Worm (Caenorhabditis elegans) whole organism, mixed stage, embryonic: ENCODE measurements around the gene srh-170.

Experiments
- M03D4.4 ChIP-seq: sonication (generic microtip); optimal IDR thresholded peaks from 2 replicates; lab custom pipeline; 2017; ENCODE audit warnings: mild to moderate bottlenecking, missing genetic modification characterization, missing compliant biosample characterization
- blmp-1 ChIP-seq: fragments of 150-350 bp; optimal IDR thresholded peaks from 2 replicates; lab custom pipeline; 2014; ENCODE audit warnings: missing biosample characterization, missing genetic modification characterization
- ceh-39 ChIP-seq: fragments of 150-350 bp; optimal IDR thresholded peaks from 2 replicates; lab custom pipeline; 2014; ENCODE audit warnings: missing biosample characterization, missing genetic modification characterization
- ceh-83 ChIP-seq: fragments of 200-800 bp; sonication (Bioruptor generic); optimal IDR thresholded peaks from 2 replicates; lab custom pipeline; 2018; ENCODE audit warnings: mild to moderate bottlenecking, missing genetic modification characterization, missing compliant biosample characterization
- ces-1 ChIP-seq: fragments of 150-350 bp; optimal IDR thresholded peaks from 2 replicates; lab custom pipeline; 2014; ENCODE audit warnings: missing biosample characterization, missing genetic modification reagents, missing genetic modification characterization
- cnd-1 ChIP-seq: fragments of 200-800 bp; sonication (Bioruptor generic); optimal IDR thresholded peaks from 2 replicates; lab custom pipeline; 2018; ENCODE audit warnings: mild to moderate bottlenecking, missing genetic modification characterization, missing compliant biosample characterization
- drap-1 ChIP-seq: fragments of 200-800 bp; sonication (Bioruptor generic); optimal IDR thresholded peaks from 3 replicates; lab custom pipeline; 2018; ENCODE audit warnings: mild to moderate bottlenecking, missing genetic modification characterization, missing compliant biosample characterization
- elt-1 ChIP-seq: sonication (generic microtip); optimal IDR thresholded peaks from 2 replicates; lab custom pipeline; 2017; ENCODE audit warnings: missing genetic modification characterization, mild to moderate bottlenecking, missing compliant biosample characterization, antibody characterized with exemption, moderate library complexity, borderline replicate concordance; ENCODE audit not compliant: insufficient read depth
- elt-3 ChIP-seq: fragments of 150-350 bp; optimal IDR thresholded peaks from 2 replicates; lab custom pipeline; 2014; ENCODE audit warnings: missing biosample characterization, missing genetic modification characterization
- flh-1 ChIP-seq: fragments of 200-800 bp; sonication (Bioruptor generic); optimal IDR thresholded peaks from 2 replicates; lab custom pipeline; 2018; ENCODE audit warnings: mild to moderate bottlenecking, missing genetic modification characterization, moderate library complexity, missing compliant biosample characterization
- lin-13 ChIP-seq: fragments of 150-350 bp; optimal IDR thresholded peaks from 2 replicates; lab custom pipeline; 2014; ENCODE audit warnings: missing biosample characterization, missing genetic modification characterization
- lin-32 ChIP-seq: fragments of 200-800 bp; sonication (Bioruptor generic); optimal IDR thresholded peaks from 2 replicates; lab custom pipeline; 2018; ENCODE audit warnings: mild to moderate bottlenecking, missing genetic modification characterization, missing compliant biosample characterization
- lsy-2 ChIP-seq: fragments of 150-350 bp; optimal IDR thresholded peaks from 2 replicates; lab custom pipeline; 2014; ENCODE audit warnings: missing biosample characterization, missing genetic modification characterization
- mab-5 ChIP-seq: fragments of 150-350 bp; optimal IDR thresholded peaks from 2 replicates; lab custom pipeline; 2014; ENCODE audit warnings: missing biosample characterization, missing genetic modification characterization
- mls-2 ChIP-seq: sonication (generic microtip); optimal IDR thresholded peaks from 2 replicates; lab custom pipeline; 2016; ENCODE audit warnings: mild to moderate bottlenecking, missing genetic modification characterization, moderate library complexity, missing compliant biosample characterization
- nhr-12 ChIP-seq: fragments of 150-350 bp; optimal IDR thresholded peaks from 2 replicates; lab custom pipeline; 2014; ENCODE audit warnings: missing biosample characterization, missing genetic modification characterization
- nhr-237 ChIP-seq: fragments of 150-350 bp; optimal IDR thresholded peaks from 2 replicates; lab custom pipeline; 2014; ENCODE audit warnings: missing biosample characterization, missing genetic modification characterization
- nhr-28 ChIP-seq: fragments of 150-350 bp; optimal IDR thresholded peaks from 2 replicates; lab custom pipeline; 2014; ENCODE audit warnings: missing biosample characterization, missing genetic modification characterization
- nhr-76 ChIP-seq: sonication (generic microtip); optimal IDR thresholded peaks from 2 replicates; lab custom pipeline; 2017; ENCODE audit warnings: missing biosample characterization, missing genetic modification characterization
- pha-4 ChIP-seq: fragments of 150-350 bp; optimal IDR thresholded peaks from 2 replicates; lab custom pipeline; 2018; ENCODE audit warnings: missing biosample characterization, missing genetic modification reagents, missing genetic modification characterization
- sem-2 ChIP-seq: fragments of 200-800 bp; sonication (Bioruptor generic); optimal IDR thresholded peaks from 2 replicates; lab custom pipeline; 2018; ENCODE audit warnings: mild to moderate bottlenecking, missing genetic modification characterization, missing compliant biosample characterization
- snpc-4 ChIP-seq: fragments of 150-350 bp; optimal IDR thresholded peaks from 2 replicates; lab custom pipeline; 2014; ENCODE audit warnings: missing biosample characterization, missing genetic modification characterization
- sptf-1 ChIP-seq: sonication (generic microtip); optimal IDR thresholded peaks from 2 replicates; lab custom pipeline; 2017; ENCODE audit warnings: mild to moderate bottlenecking, missing genetic modification characterization, moderate library complexity, missing compliant biosample characterization
- tbx-8 ChIP-seq: fragments of 200-800 bp; sonication (Bioruptor generic); optimal IDR thresholded peaks from 2 replicates; lab custom pipeline; 2018; ENCODE audit warnings: mild to moderate bottlenecking, missing genetic modification characterization, moderate library complexity, missing compliant biosample characterization
- unc-39 ChIP-seq: fragments of 150-350 bp; optimal IDR thresholded peaks from 2 replicates; lab custom pipeline; 2014; ENCODE audit warnings: missing biosample characterization, missing genetic modification characterization
- unc-62 ChIP-seq: fragments of 150-350 bp; optimal IDR thresholded peaks from 2 replicates; lab custom pipeline; 2014; ENCODE audit warnings: missing biosample characterization, missing genetic modification reagents, missing genetic modification characterization
- zip-8 ChIP-seq: fragments of 150-350 bp; optimal IDR thresholded peaks from 2 replicates; lab custom pipeline; 2014; ENCODE audit warnings: missing biosample characterization, missing genetic modification characterization
- ztf-11 ChIP-seq: fragments of 150-350 bp; optimal IDR thresholded peaks from 2 replicates; lab custom pipeline; 2014; ENCODE audit warnings: missing biosample characterization, missing genetic modification characterization

srh-170 gene

ce11 chrV:15388820-15389384 lies at the start of gene srh-170:
srh-170 (minus strand) TSS chrV:15388870.
- TF ChIP-seq zip-8 (tag; lab: Kevin White, UChicago) (peak; percentile 19), ces-1 (GFP tag; lab: Kevin White, UChicago) (no peak)

DNA sequence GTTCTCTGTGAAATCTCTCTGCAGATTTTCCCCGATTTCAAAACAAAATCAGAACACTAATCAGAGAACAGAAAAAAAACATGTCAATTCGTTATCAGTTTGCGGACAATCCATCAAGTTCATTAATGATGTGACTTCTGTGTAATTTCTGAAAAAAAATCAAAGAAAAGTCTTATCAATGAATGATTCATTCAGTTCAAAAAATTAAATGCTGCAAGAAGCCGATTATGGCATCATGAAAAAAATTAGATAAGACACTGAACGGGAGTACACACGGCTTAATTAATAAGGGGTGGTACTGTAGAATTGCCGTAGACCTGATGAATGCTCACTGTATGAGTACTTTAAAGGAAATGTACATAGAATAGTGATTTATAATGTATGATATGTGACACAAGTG lies 47.5 kb upstream of the srh-170 start:
- TF ChIP-seq nhr-12 (no peak), cnd-1 (tag; lab: Kevin White, UChicago) (no peak), ceh-39 (tag; lab: Kevin White, UChicago) (no peak), snpc-4 (tag; lab: Kevin White, UChicago) (no peak), unc-62 (GFP tag; lab: Kevin White, UChicago) (no peak)

DNA sequence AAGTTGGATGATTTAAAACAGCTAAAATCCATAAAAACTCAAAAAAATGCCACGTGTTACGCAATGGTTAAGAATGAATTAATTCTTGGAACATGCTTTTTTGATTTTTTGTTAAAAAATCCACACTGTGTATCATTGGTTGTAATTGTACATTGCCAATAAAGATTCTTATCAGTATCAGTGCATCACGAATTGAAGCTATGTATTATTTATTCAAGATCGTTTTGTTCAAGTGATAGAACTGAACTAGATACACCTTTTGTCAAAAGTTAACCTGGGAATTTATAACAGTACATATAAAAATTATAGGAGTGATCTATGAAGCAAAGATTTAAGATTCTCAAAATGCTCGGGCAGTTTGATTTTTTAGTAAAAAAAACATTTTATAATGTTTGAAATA lies 46.0 kb upstream of the srh-170 start:
- TF ChIP-seq mab-5 (tag; lab: Kevin White, UChicago) = no peak
- TF ChIP-seq drap-1 (GFP tag; lab: Kevin White, UChicago) = no peak
- TF ChIP-seq unc-39 (tag; lab: Kevin White, UChicago) = no peak
- TF ChIP-seq sem-2 (GFP tag; lab: Kevin White, UChicago) = no peak
- no peak for TF ChIP-seq elt-1 (tag; lab: Kevin White, UChicago)
- no peak for TF ChIP-seq M03D4.4 (tag; lab: Kevin White, UChicago)
- TF ChIP-seq unc-62 (GFP tag; lab: Kevin White, UChicago) = no peak
- no peak for TF ChIP-seq nhr-76 (tag; lab: Kevin White, UChicago)
- no peak for TF ChIP-seq elt-3 (tag; lab: Kevin White, UChicago)
- TF ChIP-seq zip-8 (tag; lab: Kevin White, UChicago) = no peak
- no peak for TF ChIP-seq nhr-12
- no peak for TF ChIP-seq tbx-8 (GFP tag; lab: Kevin White, UChicago)

DNA sequence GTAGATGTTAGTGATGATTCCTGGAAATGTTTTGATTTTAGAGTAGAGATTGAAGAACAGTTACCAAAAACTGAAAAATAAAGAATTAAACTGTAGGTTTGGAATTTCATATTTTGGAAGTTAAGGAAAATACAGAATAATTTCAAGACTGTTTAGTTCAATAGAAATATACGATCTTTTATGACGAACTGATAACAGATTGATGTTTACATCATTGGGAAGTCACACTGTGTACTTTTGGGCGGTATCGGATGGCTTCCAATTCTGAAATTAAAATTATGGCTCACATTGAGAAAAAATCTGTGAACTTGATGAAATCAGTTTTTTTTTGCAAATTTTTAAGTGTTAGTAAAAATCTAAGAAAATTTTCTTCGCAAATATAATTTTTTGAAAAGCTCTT lies 43.8 kb upstream of the srh-170 start, which contains the start of gene T26H5.8:
TSS of gene T26H5.8 (minus strand) at position 270 of the 400 bp plus-strand sequence.
- TF ChIP-seq blmp-1 (tag; lab: Kevin White, UChicago) (no peak), lsy-2 (tag; lab: Kevin White, UChicago) (no peak), zip-8 (tag; lab: Kevin White, UChicago) (no peak), sptf-1 (tag; lab: Kevin White, UChicago) (no peak), drap-1 (GFP tag; lab: Kevin White, UChicago) (no peak), elt-1 (tag; lab: Kevin White, UChicago) (no peak), lin-13 (tag; lab: Kevin White, UChicago) (no peak)
- TF ChIP-seq, all 35 proteins: peak for 0

- no peak for TF ChIP-seq elt-1 (tag; lab: Kevin White, UChicago)
- TF ChIP-seq cnd-1 (tag; lab: Kevin White, UChicago) = no peak
- no peak for TF ChIP-seq mab-5 (tag; lab: Kevin White, UChicago)
- TF ChIP-seq unc-39 (tag; lab: Kevin White, UChicago) = no peak
- no peak for TF ChIP-seq nhr-76 (tag; lab: Kevin White, UChicago)
- no peak for TF ChIP-seq M03D4.4 (tag; lab: Kevin White, UChicago)
- no peak for TF ChIP-seq flh-1 (GFP tag; lab: Kevin White, UChicago)
- TF ChIP-seq lsy-2 (tag; lab: Kevin White, UChicago) = no peak
- no peak for TF ChIP-seq ztf-11
- no peak for TF ChIP-seq mls-2
- TF ChIP-seq elt-3 (tag; lab: Kevin White, UChicago) = no peak
These were observed 42.8 kb upstream of the srh-170 start for ce11 chrV:15431322-15432052.

DNA sequence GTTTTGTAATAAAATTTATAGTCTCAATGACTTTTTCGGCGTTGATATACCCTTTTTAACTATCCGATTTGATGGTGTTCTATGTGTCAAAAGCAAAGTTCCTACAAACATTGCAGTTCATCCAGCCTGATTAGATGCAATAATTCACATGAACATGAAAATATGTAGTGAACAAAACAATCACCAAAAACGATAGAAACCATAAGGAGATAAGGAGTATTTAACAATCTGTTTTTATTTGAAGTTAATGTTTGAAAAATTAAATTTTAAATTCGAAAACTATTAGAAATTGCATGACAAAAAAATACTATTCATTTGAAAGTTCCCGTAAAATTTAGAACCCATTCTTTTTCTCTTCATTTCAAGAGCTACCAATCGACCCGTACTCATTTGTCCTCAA lies 38.3 kb upstream of the srh-170 start, which contains the start of gene fbxa-209:
TSS of gene fbxa-209 (minus strand) at position 101 of the 400 bp plus-strand sequence.
- TF ChIP-seq ceh-39 (tag; lab: Kevin White, UChicago) (no peak), drap-1 (GFP tag; lab: Kevin White, UChicago) (no peak), lin-32 (no peak), ceh-83 (GFP tag; lab: Kevin White, UChicago) (no peak), nhr-237 (tag; lab: Kevin White, UChicago) (no peak), sem-2 (GFP tag; lab: Kevin White, UChicago) (no peak), lin-13 (tag; lab: Kevin White, UChicago) (no peak), lsy-2 (tag; lab: Kevin White, UChicago) (no peak), flh-1 (GFP tag; lab: Kevin White, UChicago) (no peak), nhr-28 (tag; lab: Kevin White, UChicago) (no peak), sptf-1 (tag; lab: Kevin White, UChicago) (no peak), ztf-11 (no peak), unc-39 (tag; lab: Kevin White, UChicago) (no peak), nhr-76 (tag; lab: Kevin White, UChicago) (no peak), mls-2 (no peak), pha-4 (tag; lab: Kevin White, UChicago) (no peak), unc-62 (GFP tag; lab: Kevin White, UChicago) (no peak), zip-8 (tag; lab: Kevin White, UChicago) (no peak), snpc-4 (tag; lab: Kevin White, UChicago) (no peak)
